Fruit fly (Drosophila melanogaster) whole organism, embryonic: Measurements from ENCODE around the gene CG12438.

Experiments
- Atf-2 ChIP-seq: fragments of 200-800 bp; sonication (Bioruptor generic); optimal IDR thresholded peaks from 2 replicates; lab custom pipeline; 2016; ENCODE audit warnings: missing biosample characterization, missing genetic modification characterization
- BtbVII ChIP-seq: fragments of 200-800 bp; sonication (Bioruptor generic); optimal IDR thresholded peaks from 3 replicates; lab custom pipeline; 2017; ENCODE audit warnings: missing biosample characterization, mild to moderate bottlenecking, missing genetic modification characterization
- CG12104 ChIP-seq: fragments of 200-800 bp; sonication (Bioruptor generic); optimal IDR thresholded peaks from 3 replicates; lab custom pipeline; 2016; ENCODE audit warnings: missing biosample characterization, missing genetic modification characterization
- CG13123 ChIP-seq: fragments of 200-800 bp; sonication (Bioruptor generic); optimal IDR thresholded peaks from 2 replicates; lab custom pipeline; 2016; ENCODE audit warnings: missing biosample characterization, missing genetic modification characterization
- CG15696 ChIP-seq: fragments of 200-800 bp; sonication (Bioruptor generic); optimal IDR thresholded peaks from 2 replicates; lab custom pipeline; 2019; ENCODE audit warnings: missing biosample characterization, mild to moderate bottlenecking, missing genetic modification characterization, moderate library complexity
- CG1602 ChIP-seq: fragments of 200-800 bp; sonication (Bioruptor generic); optimal IDR thresholded peaks from 3 replicates; lab custom pipeline; 2016; ENCODE audit warnings: missing biosample characterization, missing genetic modification characterization
- CG1647 ChIP-seq: fragments of 200-800 bp; sonication (Bioruptor generic); optimal IDR thresholded peaks from 3 replicates; lab custom pipeline; 2016; ENCODE audit warnings: missing biosample characterization, missing genetic modification characterization
- CG2116 ChIP-seq: fragments of 200-800 bp; sonication (Bioruptor generic); optimal IDR thresholded peaks from 3 replicates; lab custom pipeline; 2018; ENCODE audit warnings: missing biosample characterization, mild to moderate bottlenecking, missing genetic modification characterization
- CG2889 ChIP-seq: fragments of 200-800 bp; sonication (Bioruptor generic); IDR thresholded peaks from 3 replicates; pipeline ENCODE4 v1.3.6; 2022; ENCODE audit warnings: missing biosample characterization, missing genetic modification characterization
- CG34376 ChIP-seq: fragments of 200-800 bp; sonication (Bioruptor generic); optimal IDR thresholded peaks from 2 replicates; lab custom pipeline; 2018; ENCODE audit warnings: missing biosample characterization, mild to moderate bottlenecking, missing genetic modification characterization
- CG3726 ChIP-seq: fragments of 200-800 bp; sonication (Bioruptor generic); IDR thresholded peaks from 3 replicates; pipeline ENCODE4, ENCODE4 v1.3.6; 2022; ENCODE audit warnings: missing biosample characterization, missing genetic modification characterization
- CG3838 ChIP-seq: fragments of 200-800 bp; sonication (Bioruptor generic); optimal IDR thresholded peaks from 3 replicates; lab custom pipeline; 2016; ENCODE audit warnings: missing biosample characterization, missing genetic modification characterization
- CG6813 ChIP-seq: fragments of 200-800 bp; sonication (Bioruptor generic); optimal IDR thresholded peaks from 2 replicates; lab custom pipeline; 2017; ENCODE audit warnings: missing biosample characterization, missing genetic modification characterization, mild to moderate bottlenecking, moderate library complexity, missing genetic modification reagents
- CG7556 ChIP-seq: fragments of 200-800 bp; sonication (Bioruptor generic); optimal IDR thresholded peaks from 2 replicates; lab custom pipeline; 2017; ENCODE audit warnings: missing biosample characterization, mild to moderate bottlenecking, missing genetic modification characterization
- CG7745 ChIP-seq: fragments of 200-800 bp; sonication (Bioruptor generic); optimal IDR thresholded peaks from 2 replicates; lab custom pipeline; 2018; ENCODE audit warnings: missing biosample characterization, mild to moderate bottlenecking, missing genetic modification characterization, moderate library complexity
- CG7786 ChIP-seq: fragments of 200-800 bp; sonication (Bioruptor generic); optimal IDR thresholded peaks from 2 replicates; lab custom pipeline; 2016; ENCODE audit warnings: missing biosample characterization, missing genetic modification characterization
- CG7839 ChIP-seq: fragments of 200-800 bp; sonication (Bioruptor generic); optimal IDR thresholded peaks from 3 replicates; lab custom pipeline; 2018; ENCODE audit warnings: missing biosample characterization, mild to moderate bottlenecking, missing genetic modification characterization, moderate library complexity
- CG8924 ChIP-seq: fragments of 200-800 bp; optimal IDR thresholded peaks from 3 replicates; lab custom pipeline; 2019; ENCODE audit warnings: missing biosample characterization, mild to moderate bottlenecking, missing genetic modification characterization, moderate library complexity
- CG9797 ChIP-seq: fragments of 200-800 bp; sonication (Bioruptor generic); optimal IDR thresholded peaks from 3 replicates; lab custom pipeline; 2018; ENCODE audit warnings: missing biosample characterization, mild to moderate bottlenecking, missing genetic modification characterization
- Dip3 ChIP-seq: fragments of 200-800 bp; sonication (Bioruptor generic); optimal IDR thresholded peaks from 3 replicates; lab custom pipeline; 2016; ENCODE audit warnings: missing biosample characterization, missing genetic modification characterization
- Ets97D ChIP-seq: fragments of 200-800 bp; sonication (Bioruptor generic); optimal IDR thresholded peaks from 3 replicates; lab custom pipeline; 2016; ENCODE audit warnings: missing biosample characterization, missing genetic modification characterization
- H15 ChIP-seq: fragments of 200-800 bp; sonication (Bioruptor generic); IDR thresholded peaks from 3 replicates; pipeline ENCODE4 v1.3.6; 2022; ENCODE audit warnings: missing biosample characterization, missing genetic modification characterization
- Hand ChIP-seq: fragments of 200-800 bp; sonication (Bioruptor generic); optimal IDR thresholded peaks from 2 replicates; lab custom pipeline; 2017; ENCODE audit warnings: mild to moderate bottlenecking, missing biosample characterization, missing genetic modification reagents, missing genetic modification characterization
- Jarid2 ChIP-seq: fragments of 200-800 bp; sonication (Bioruptor generic); optimal IDR thresholded peaks from 3 replicates; lab custom pipeline; 2017; ENCODE audit warnings: mild to moderate bottlenecking, missing biosample characterization, missing genetic modification reagents, missing genetic modification characterization
- Nf-YC ChIP-seq: fragments of 200-800 bp; optimal IDR thresholded peaks from 3 replicates; lab custom pipeline; 2019; ENCODE audit warnings: missing biosample characterization, mild to moderate bottlenecking, missing genetic modification characterization, moderate library complexity
- Xbp1 ChIP-seq: fragments of 200-800 bp; sonication (Bioruptor generic); optimal IDR thresholded peaks from 3 replicates; lab custom pipeline; 2016; ENCODE audit warnings: missing biosample characterization, mild to moderate bottlenecking, missing genetic modification characterization
- YL-1 ChIP-seq: fragments of 200-800 bp; sonication (Bioruptor generic); optimal IDR thresholded peaks from 3 replicates; lab custom pipeline; 2017; ENCODE audit warnings: missing biosample characterization, mild to moderate bottlenecking, missing genetic modification characterization
- bab2 ChIP-seq: fragments of 200-800 bp; sonication (Bioruptor generic); optimal IDR thresholded peaks from 2 replicates; lab custom pipeline; 2016; ENCODE audit warnings: missing biosample characterization, missing genetic modification characterization
- chif ChIP-seq, 2 experiments: fragments of 200-800 bp; sonication (Bioruptor generic); optimal IDR thresholded peaks; 3 replicates each; lab custom pipeline; 2016; ENCODE audit warnings: missing biosample characterization in 2 of 2, missing genetic modification characterization in 2 of 2
- chm ChIP-seq: fragments of 200-800 bp; sonication (Bioruptor generic); IDR thresholded peaks from 2 replicates; pipeline ENCODE4 v1.3.6; 2022; ENCODE audit warnings: missing biosample characterization, missing genetic modification characterization
- dimm ChIP-seq: fragments of 200-800 bp; sonication (Bioruptor generic); IDR thresholded peaks from 2 replicates; pipeline ENCODE4 v1.3.6; 2022; ENCODE audit warnings: missing biosample characterization, missing genetic modification characterization
- dmrt99B ChIP-seq: fragments of 200-800 bp; sonication (Bioruptor generic); optimal IDR thresholded peaks from 2 replicates; lab custom pipeline; 2018; ENCODE audit warnings: missing biosample characterization, mild to moderate bottlenecking, missing genetic modification characterization, moderate library complexity
- exex ChIP-seq: fragments of 200-800 bp; sonication (Bioruptor generic); optimal IDR thresholded peaks from 4 replicates; lab custom pipeline; 2018; ENCODE audit warnings: missing biosample characterization, mild to moderate bottlenecking, missing genetic modification characterization, moderate library complexity
- fd102C ChIP-seq: fragments of 200-800 bp; sonication (Bioruptor generic); optimal IDR thresholded peaks from 2 replicates; lab custom pipeline; 2018; ENCODE audit warnings: missing biosample characterization, mild to moderate bottlenecking, missing genetic modification characterization, moderate library complexity
- lbe ChIP-seq: fragments of 200-800 bp; sonication (Bioruptor generic); optimal IDR thresholded peaks from 2 replicates; lab custom pipeline; 2016; ENCODE audit warnings: missing biosample characterization, mild to moderate bottlenecking, missing genetic modification characterization
- nau ChIP-seq: fragments of 200-800 bp; sonication (Bioruptor generic); optimal IDR thresholded peaks from 3 replicates; lab custom pipeline; 2017; ENCODE audit warnings: missing biosample characterization, mild to moderate bottlenecking, missing genetic modification characterization, missing genetic modification reagents
- nerfin-1 ChIP-seq: fragments of 200-800 bp; sonication (Bioruptor generic); optimal IDR thresholded peaks from 3 replicates; lab custom pipeline; 2019; ENCODE audit warnings: missing biosample characterization, mild to moderate bottlenecking, missing genetic modification characterization, moderate library complexity
- nom ChIP-seq: fragments of 200-800 bp; sonication (Bioruptor generic); optimal IDR thresholded peaks from 2 replicates; lab custom pipeline; 2017; ENCODE audit warnings: missing biosample characterization, missing genetic modification characterization, mild to moderate bottlenecking, moderate library complexity, missing genetic modification reagents
- pan ChIP-seq, 4 experiments: fragments of >200 bp in 3 of 4; fragments of 200-800 bp in 1 of 4; sonication (Bioruptor generic) in 1 of 4; optimal IDR thresholded peaks in 3 of 4; IDR thresholded peaks in 1 of 4; 2 replicates each; pipeline versions ENCODE4 v1.3.6 to Lab custom; 2017 to 2022; ENCODE audit warnings: missing biosample characterization in 2 of 4, missing genetic modification characterization in 2 of 4, mixed read lengths in 1 of 4
- pros ChIP-seq: fragments of 200-800 bp; sonication (Bioruptor generic); optimal IDR thresholded peaks from 3 replicates; lab custom pipeline; 2019; ENCODE audit warnings: missing biosample characterization, mild to moderate bottlenecking, missing genetic modification characterization, moderate library complexity
- ranshi ChIP-seq: fragments of 200-800 bp; sonication (Bioruptor generic); IDR thresholded peaks from 2 replicates; pipeline ENCODE4 v1.3.6; 2022; ENCODE audit warnings: missing biosample characterization, missing genetic modification characterization
- sima ChIP-seq: fragments of 200-800 bp; sonication (Bioruptor generic); optimal IDR thresholded peaks from 2 replicates; lab custom pipeline; 2016; ENCODE audit warnings: missing biosample characterization, missing genetic modification characterization
- slou ChIP-seq: fragments of 200-800 bp; sonication (Bioruptor generic); optimal IDR thresholded peaks from 3 replicates; lab custom pipeline; 2016; ENCODE audit warnings: missing biosample characterization, missing genetic modification characterization
- sob ChIP-seq: fragments of 200-800 bp; sonication (Bioruptor generic); IDR thresholded peaks from 2 replicates; pipeline ENCODE4 v1.3.6; 2022; ENCODE audit warnings: missing biosample characterization, missing genetic modification characterization
- sug ChIP-seq: fragments of 200-800 bp; optimal IDR thresholded peaks from 2 replicates; lab custom pipeline; 2019; ENCODE audit warnings: missing biosample characterization, mild to moderate bottlenecking, missing genetic modification characterization, moderate library complexity
- tna ChIP-seq: fragments of 200-800 bp; sonication (Bioruptor generic); IDR thresholded peaks from 2 replicates; pipeline ENCODE4 v1.3.6; 2022; ENCODE audit warnings: missing biosample characterization, missing genetic modification characterization; ENCODE audit not compliant: partially characterized antibody
- vnd ChIP-seq: fragments of 200-800 bp; sonication (Bioruptor generic); IDR thresholded peaks from 3 replicates; pipeline ENCODE4 v1.3.6; 2022; ENCODE audit warnings: missing biosample characterization, missing genetic modification characterization; ENCODE audit not compliant: partially characterized antibody
- wor ChIP-seq: fragments of 200-800 bp; sonication (Bioruptor generic); IDR thresholded peaks from 2 replicates; pipeline ENCODE4 v1.3.6; 2022; ENCODE audit warnings: missing biosample characterization, missing genetic modification characterization
- zfh2 ChIP-seq: fragments of 200-800 bp; sonication (Bioruptor generic); optimal IDR thresholded peaks from 2 replicates; lab custom pipeline; 2016; ENCODE audit warnings: missing biosample characterization, missing genetic modification characterization

Gene CG12438

dm6 chr2L:8738253-8738665 is 13.8 kb upstream of the CG12438 start (continued):
- TF ChIP-seq sima: no peak
- no peak for TF ChIP-seq CG1647 (GFP tag; lab: Kevin White, UChicago)
- peak; percentile 11 for TF ChIP-seq Jarid2
- TF ChIP-seq CG3726 (GFP tag; lab: Robert Waterston, UW): no peak
- TF ChIP-seq Atf-2 (GFP tag; lab: Kevin White, UChicago): no peak
- TF ChIP-seq sug (tag; lab: Kevin White, UChicago): peak; percentile 83
- peak; percentile 18 for TF ChIP-seq CG2116 (GFP tag; lab: Kevin White, UChicago)
- peak; percentile 47 for TF ChIP-seq CG7839 (tag; lab: Kevin White, UChicago)
- no peak for TF ChIP-seq nom (GFP tag; lab: Kevin White, UChicago)
- TF ChIP-seq CG34376 (GFP tag; lab: Kevin White, UChicago): peak; percentile 88
- peak; percentile 44 for TF ChIP-seq zfh2 (GFP tag; lab: Kevin White, UChicago)
- no peak for TF ChIP-seq chm (GFP tag; lab: Robert Waterston, UW)
- TF ChIP-seq sob (GFP tag; lab: Robert Waterston, UW): no peak; the same call in 1 of the 2 replicates
- TF ChIP-seq Dip3: peak; percentile 38
- TF ChIP-seq dimm (GFP tag; lab: Robert Waterston, UW): no peak
- peak; percentile 94 for TF ChIP-seq exex (tag; lab: Kevin White, UChicago)
- peak; percentile 9 for TF ChIP-seq BtbVII (GFP tag; lab: Kevin White, UChicago)
- TF ChIP-seq chif (GFP tag; optimal IDR thresholded peaks at IDR 0.05; lab: Kevin White, UChicago): no peak
- TF ChIP-seq CG8924 (tag; lab: Kevin White, UChicago): peak; percentile 49
- peak; percentile 34 for TF ChIP-seq Xbp1
- no peak for TF ChIP-seq CG1602 (GFP tag; lab: Kevin White, UChicago)
- TF ChIP-seq pros (GFP tag; lab: Kevin White, UChicago): no peak
- TF ChIP-seq nerfin-1 (tag; lab: Kevin White, UChicago): no peak
- TF ChIP-seq Hand (GFP tag; lab: Kevin White, UChicago): peak; percentile 40

dm6 chr2L:8739984-8740756 is 11.9 kb upstream of the CG12438 start, which contains the start of gene raw:
raw (minus strand) TSS chr2L:8740660.
- TF ChIP-seq Ets97D (GFP tag; lab: Kevin White, UChicago) (no peak), CG7556 (GFP tag; lab: Kevin White, UChicago) (no peak), CG12104 (GFP tag; lab: Kevin White, UChicago) (no peak), dmrt99B (tag; lab: Kevin White, UChicago) (no peak), H15 (no peak), bab2 (GFP tag; lab: Kevin White, UChicago) (no peak), nau (peak; percentile 27), fd102C (GFP tag; lab: Kevin White, UChicago) (no peak), CG9797 (GFP tag; lab: Kevin White, UChicago) (peak; percentile 68), vnd (GFP tag; lab: Robert Waterston, UW) (no peak), slou (GFP tag; lab: Kevin White, UChicago) (no peak), wor (GFP tag; lab: Robert Waterston, UW) (no peak), CG3838 (GFP tag; lab: Kevin White, UChicago) (no peak), ranshi (GFP tag; lab: Robert Waterston, UW) (no peak), Nf-YC (tag; lab: Kevin White, UChicago) (peak; percentile 4), CG13123 (no peak), YL-1 (GFP tag; lab: Kevin White, UChicago) (peak; percentile 16), pan (optimal IDR thresholded peaks at IDR 0.05; lab: Kevin White, UChicago) (no peak), pan (GFP tag; optimal IDR thresholded peaks at IDR 0.05 in 1 of 2, IDR thresholded peaks at IDR 0.05 in 1 of 2) (no peak), CG7745 (tag; lab: Kevin White, UChicago) (no peak), CG7786 (no peak), CG6813 (peak; percentile 6), lbe (GFP tag; lab: Kevin White, UChicago) (no peak), CG2889 (no peak), CG15696 (tag; lab: Kevin White, UChicago) (no peak), tna (GFP tag; lab: Robert Waterston, UW) (no peak)
